Fruit fly (Drosophila melanogaster): ENCODE data around the gene Drep4.

Drep4 gene

dm6 chr2L:13291066-13291434 is 4.8 kb upstream of the Drep4 start:
- TF ChIP-seq ttk (optimal IDR thresholded peaks at IDR 0.05) = no peak

- TF ChIP-seq h (optimal IDR thresholded peaks at IDR 0.05) = no peak
- no peak for TF ChIP-seq psq (optimal IDR thresholded peaks at IDR 0.05)
- TF ChIP-seq Sin3A (optimal IDR thresholded peaks at IDR 0.05) = no peak
- TF ChIP-seq insv (optimal IDR thresholded peaks at IDR 0.05) = no peak
- TF ChIP-seq ttk (optimal IDR thresholded peaks at IDR 0.05) = no peak
- no peak for TF ChIP-seq Myc (optimal IDR thresholded peaks at IDR 0.05)
Observed at dm6 chr2L:13290276-13291065, 4.2 kb upstream of the Drep4 start.

dm6 chr2L:13289689-13290088 is 3.4 kb upstream of the Drep4 start, which contains the start of gene CG31729:
Gene CG31729, plus strand, starts transcription at chr2L:13289997.
- TF ChIP-seq insv (optimal IDR thresholded peaks at IDR 0.05) = no peak
- no peak for TF ChIP-seq Sin3A (optimal IDR thresholded peaks at IDR 0.05)
- no peak for TF ChIP-seq Myc (optimal IDR thresholded peaks at IDR 0.05)
- TF ChIP-seq ttk (optimal IDR thresholded peaks at IDR 0.05) = no peak
- TF ChIP-seq psq (optimal IDR thresholded peaks at IDR 0.05) = no peak
- no peak for TF ChIP-seq h (optimal IDR thresholded peaks at IDR 0.05)

dm6 chr2L:13285791-13286190 is 471 bp downstream of the Drep4 start:
- TF ChIP-seq ttk (optimal IDR thresholded peaks at IDR 0.05) (no peak), insv (optimal IDR thresholded peaks at IDR 0.05) (no peak), Myc (optimal IDR thresholded peaks at IDR 0.05) (no peak), psq (optimal IDR thresholded peaks at IDR 0.05) (no peak), Sin3A (optimal IDR thresholded peaks at IDR 0.05) (no peak), h (optimal IDR thresholded peaks at IDR 0.05) (no peak)

dm6 chr2L:13272541-13272940 is 13.7 kb downstream of the Drep4 start:
- TF ChIP-seq Myc (optimal IDR thresholded peaks at IDR 0.05) = no peak
- no peak for TF ChIP-seq insv (optimal IDR thresholded peaks at IDR 0.05)
- TF ChIP-seq psq (optimal IDR thresholded peaks at IDR 0.05) = no peak
- TF ChIP-seq h (optimal IDR thresholded peaks at IDR 0.05) = no peak
- TF ChIP-seq ttk (optimal IDR thresholded peaks at IDR 0.05) = no peak
- TF ChIP-seq Sin3A (optimal IDR thresholded peaks at IDR 0.05) = no peak

DNA sequence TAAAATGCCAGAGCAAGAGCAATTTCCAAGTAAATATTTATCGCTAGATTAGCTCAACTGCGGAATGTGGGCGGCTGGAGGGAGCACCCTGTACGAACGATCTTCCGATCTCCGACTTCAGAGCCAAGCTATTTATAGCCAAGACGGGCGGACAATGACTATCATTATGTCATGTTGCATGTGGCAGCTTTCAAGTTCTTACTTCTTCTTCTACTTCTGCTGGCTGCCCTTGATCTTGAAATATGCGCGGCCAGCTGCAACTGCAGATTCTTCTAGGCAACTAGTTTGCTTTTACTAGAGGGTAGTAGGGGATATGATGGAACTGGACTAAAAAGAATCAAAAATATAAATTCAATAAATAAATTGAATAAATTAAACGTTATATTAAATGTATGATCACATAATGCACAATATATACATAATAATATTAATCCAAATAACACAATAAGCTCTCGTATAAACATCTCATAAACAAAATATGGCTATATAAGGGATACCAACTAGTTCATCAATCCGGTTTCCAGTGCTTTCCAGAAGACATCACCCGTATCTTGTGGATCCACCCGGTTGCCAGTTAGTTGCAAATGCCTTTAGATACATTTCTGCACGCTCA is 18.1 kb downstream of the Drep4 start:
- TF ChIP-seq h (optimal IDR thresholded peaks at IDR 0.05) (no peak), insv (optimal IDR thresholded peaks at IDR 0.05) (no peak), psq (optimal IDR thresholded peaks at IDR 0.05) (no peak), Sin3A (optimal IDR thresholded peaks at IDR 0.05) (no peak), Myc (optimal IDR thresholded peaks at IDR 0.05) (no peak), ttk (optimal IDR thresholded peaks at IDR 0.05) (no peak)

dm6 chr2L:13266627-13267026 is 19.6 kb downstream of the Drep4 start:
- TF ChIP-seq ttk (optimal IDR thresholded peaks at IDR 0.05) = no peak
- TF ChIP-seq Sin3A (optimal IDR thresholded peaks at IDR 0.05) = no peak
- no peak for TF ChIP-seq psq (optimal IDR thresholded peaks at IDR 0.05)
- TF ChIP-seq Myc (optimal IDR thresholded peaks at IDR 0.05) = no peak
- no peak for TF ChIP-seq h (optimal IDR thresholded peaks at IDR 0.05)
- no peak for TF ChIP-seq insv (optimal IDR thresholded peaks at IDR 0.05)

dm6 chr2L:13265776-13266175 is 20.5 kb downstream of the Drep4 start, which contains the start of gene CG31848:
Gene CG31848, minus strand, starts transcription at chr2L:13265876.
- TF ChIP-seq psq (optimal IDR thresholded peaks at IDR 0.05) (no peak), Myc (optimal IDR thresholded peaks at IDR 0.05) (no peak), h (optimal IDR thresholded peaks at IDR 0.05) (no peak), Sin3A (optimal IDR thresholded peaks at IDR 0.05) (no peak), insv (optimal IDR thresholded peaks at IDR 0.05) (no peak), ttk (optimal IDR thresholded peaks at IDR 0.05) (no peak)

dm6 chr2L:13260740-13261139 is 25.5 kb downstream of the Drep4 start, which contains the start of gene CG44085:
Gene CG44085, plus strand, starts transcription at chr2L:13261008.
- TF ChIP-seq Myc (optimal IDR thresholded peaks at IDR 0.05) (no peak), ttk (optimal IDR thresholded peaks at IDR 0.05) (no peak), Sin3A (optimal IDR thresholded peaks at IDR 0.05) (no peak), psq (optimal IDR thresholded peaks at IDR 0.05) (no peak), insv (optimal IDR thresholded peaks at IDR 0.05) (no peak), h (optimal IDR thresholded peaks at IDR 0.05) (no peak)

DNA sequence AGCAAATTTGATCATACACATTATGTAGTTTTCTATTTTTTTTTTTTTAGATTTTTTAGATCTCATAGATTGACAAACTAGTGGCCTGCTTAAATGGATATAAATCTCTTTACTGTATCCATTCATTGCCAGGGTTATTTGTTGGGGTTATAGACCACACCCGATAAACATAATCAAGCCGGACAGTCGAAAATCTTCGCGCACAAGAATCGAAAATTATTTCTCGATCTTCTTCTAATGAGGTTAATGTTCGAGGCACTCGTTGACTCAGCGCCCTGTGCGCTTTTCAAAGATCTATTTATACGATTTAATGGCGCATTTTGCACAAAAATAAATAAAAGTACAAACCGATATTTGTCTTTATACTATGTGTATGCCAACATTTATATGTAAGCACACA is 26.6 kb downstream of the Drep4 start, which contains the start of gene CG31730:
CG31730 (minus strand) TSS at position 101 of the 400 bp plus-strand sequence.
- TF ChIP-seq Sin3A (optimal IDR thresholded peaks at IDR 0.05) (no peak), insv (optimal IDR thresholded peaks at IDR 0.05) (no peak), Myc (optimal IDR thresholded peaks at IDR 0.05) (no peak), psq (optimal IDR thresholded peaks at IDR 0.05) (no peak), h (optimal IDR thresholded peaks at IDR 0.05) (no peak), ttk (optimal IDR thresholded peaks at IDR 0.05) (no peak)

- no peak for TF ChIP-seq insv (optimal IDR thresholded peaks at IDR 0.05)
- no peak for TF ChIP-seq h (optimal IDR thresholded peaks at IDR 0.05)
- TF ChIP-seq Myc (optimal IDR thresholded peaks at IDR 0.05) = no peak
- no peak for TF ChIP-seq Sin3A (optimal IDR thresholded peaks at IDR 0.05)
- no peak for TF ChIP-seq psq (optimal IDR thresholded peaks at IDR 0.05)
- TF ChIP-seq ttk (optimal IDR thresholded peaks at IDR 0.05) = no peak
Observed at dm6 chr2L:13258702-13259101, 27.6 kb downstream of the Drep4 start.

dm6 chr2L:13257177-13257576 is 29.1 kb downstream of the Drep4 start, which contains the start of gene Naa20B:
Gene Naa20B, plus strand, starts transcription at chr2L:13257477.
- TF ChIP-seq Sin3A (optimal IDR thresholded peaks at IDR 0.05) (no peak), h (optimal IDR thresholded peaks at IDR 0.05) (no peak), psq (optimal IDR thresholded peaks at IDR 0.05) (no peak)
